Worm (Caenorhabditis elegans): ENCODE results near the gene dim-1.
A peak's percentile ranks its signal among the peaks of the same experiment; 100 is the strongest.

dim-1 gene

DNA sequence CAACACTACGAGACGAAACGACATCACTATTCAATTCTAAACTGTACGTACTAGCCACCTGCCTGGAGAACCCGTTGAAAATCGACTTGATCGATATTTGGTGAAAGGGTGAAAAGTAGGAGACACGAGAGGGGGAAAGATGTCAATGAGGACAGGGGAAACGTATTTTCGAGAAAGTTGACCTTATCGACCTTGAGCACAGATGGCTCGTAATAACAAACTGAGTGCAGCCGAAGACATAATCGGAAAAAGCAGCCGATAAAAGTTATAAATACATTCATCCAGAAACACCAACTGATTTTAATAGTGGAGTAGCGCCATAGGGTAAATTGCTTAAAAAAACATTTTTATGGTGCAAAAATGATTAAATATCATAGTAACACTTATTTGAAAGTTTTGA is 2.0 kb upstream of the dim-1 start:
- no peak for TF ChIP-seq T22C8.4 (GFP tag; IDR thresholded peaks at IDR 0.05)
- TF ChIP-seq cog-1 (tag; optimal IDR thresholded peaks at IDR 0.05) = no peak
- no peak for TF ChIP-seq tab-1 (GFP tag; IDR thresholded peaks at IDR 0.05)
- no peak for TF ChIP-seq ztf-23 (GFP tag; IDR thresholded peaks at IDR 0.05)

DNA sequence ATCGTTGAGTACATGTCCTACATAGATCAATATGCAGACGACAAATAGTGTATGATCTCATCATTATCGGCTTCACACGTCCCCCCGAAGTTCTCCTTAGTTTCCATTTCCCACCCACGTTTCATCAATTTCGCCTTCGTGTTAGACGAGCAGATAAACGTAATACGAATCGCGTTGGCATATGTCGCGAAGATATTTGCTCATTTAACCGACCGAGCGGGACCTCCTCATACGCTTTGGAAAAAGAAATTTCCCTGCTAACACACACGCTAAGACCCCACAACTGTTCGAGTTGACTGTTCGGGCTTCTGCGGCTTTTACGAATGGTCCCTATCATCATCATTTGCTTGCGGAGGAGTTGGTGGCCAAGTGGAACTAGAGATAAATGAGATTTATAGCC is 3.5 kb downstream of the dim-1 start:
- TF ChIP-seq ztf-23 (GFP tag; IDR thresholded peaks at IDR 0.05) (no peak), ref-1 (GFP tag; conservative IDR thresholded peaks at IDR 0.05) (no peak), ztf-29 (GFP tag; IDR thresholded peaks at IDR 0.05) (no peak), klf-2 (GFP tag; conservative IDR thresholded peaks at IDR 0.05) (no peak), tab-1 (GFP tag; IDR thresholded peaks at IDR 0.05) (no peak), cog-1 (tag; optimal IDR thresholded peaks at IDR 0.05) (no peak), med-1 (GFP tag; optimal IDR thresholded peaks at IDR 0.05; ENCODE audit: insufficient read depth) (no peak), T22C8.4 (GFP tag; IDR thresholded peaks at IDR 0.05) (no peak), flt-1 (GFP tag; IDR thresholded peaks at IDR 0.05) (no peak)

ce11 chrX:8053008-8053441 is 5.0 kb downstream of the dim-1 start:
- TF ChIP-seq med-1 (GFP tag; optimal IDR thresholded peaks at IDR 0.05; ENCODE audit: insufficient read depth) (no peak), flt-1 (GFP tag; IDR thresholded peaks at IDR 0.05) (no peak), T22C8.4 (GFP tag; IDR thresholded peaks at IDR 0.05) (no peak), ztf-23 (GFP tag; IDR thresholded peaks at IDR 0.05) (no peak), cog-1 (tag; optimal IDR thresholded peaks at IDR 0.05) (no peak), klf-2 (GFP tag; conservative IDR thresholded peaks at IDR 0.05) (no peak), tab-1 (GFP tag; IDR thresholded peaks at IDR 0.05) (no peak), ref-1 (GFP tag; conservative IDR thresholded peaks at IDR 0.05) (no peak), ztf-29 (GFP tag; IDR thresholded peaks at IDR 0.05) (no peak)

ce11 chrX:8052055-8052454 is 6.0 kb downstream of the dim-1 start:
- no peak for TF ChIP-seq tab-1 (GFP tag; IDR thresholded peaks at IDR 0.05)

- TF ChIP-seq tab-1 (GFP tag; IDR thresholded peaks at IDR 0.05) (no peak), cog-1 (tag; optimal IDR thresholded peaks at IDR 0.05) (no peak)
Measured at ce11 chrX:8048637-8049036, 9.4 kb downstream of the dim-1 start.

DNA sequence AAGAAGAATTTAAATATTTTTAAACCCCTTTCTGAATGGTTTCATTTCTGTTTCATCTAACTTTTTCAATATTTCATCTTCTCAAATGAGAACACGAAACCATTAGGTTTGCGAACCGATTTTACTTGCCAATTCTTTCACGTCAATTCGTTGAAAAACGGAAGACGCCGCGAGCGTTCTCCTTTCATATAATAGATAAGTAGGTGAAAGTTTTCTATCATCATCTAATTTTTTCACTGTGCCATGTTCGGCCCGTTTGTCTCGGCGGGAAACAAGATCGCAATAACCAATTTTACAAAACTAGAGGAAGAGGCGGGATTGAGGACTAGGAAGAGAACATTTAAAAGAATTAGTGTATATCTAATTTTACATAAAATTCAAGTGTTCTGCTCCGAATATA is 12.9 kb downstream of the dim-1 start, which contains the start of gene C18A11.4:
Gene C18A11.4, plus strand, starts transcription at position 367 of the 400 bp plus-strand sequence.
- TF ChIP-seq ztf-29 (GFP tag; IDR thresholded peaks at IDR 0.05) = no peak
- no peak for TF ChIP-seq klf-2 (GFP tag; conservative IDR thresholded peaks at IDR 0.05)
- TF ChIP-seq tab-1 (GFP tag; IDR thresholded peaks at IDR 0.05) = no peak
- no peak for TF ChIP-seq flt-1 (GFP tag; IDR thresholded peaks at IDR 0.05)
- TF ChIP-seq ref-1 (GFP tag; conservative IDR thresholded peaks at IDR 0.05) = no peak
- TF ChIP-seq med-1 (GFP tag; optimal IDR thresholded peaks at IDR 0.05; ENCODE audit: insufficient read depth) = no peak
- no peak for TF ChIP-seq ztf-23 (GFP tag; IDR thresholded peaks at IDR 0.05)
- TF ChIP-seq T22C8.4 (GFP tag; IDR thresholded peaks at IDR 0.05) = no peak
- TF ChIP-seq cog-1 (tag; optimal IDR thresholded peaks at IDR 0.05) = no peak

ce11 chrX:8040967-8041366 is 17.1 kb downstream of the dim-1 start, which contains the start of gene xol-1:
xol-1 (plus strand) TSS chrX:8041313.
- TF ChIP-seq ref-1 (GFP tag; conservative IDR thresholded peaks at IDR 0.05) (no peak), cog-1 (tag; optimal IDR thresholded peaks at IDR 0.05) (no peak), flt-1 (GFP tag; IDR thresholded peaks at IDR 0.05) (no peak), ztf-23 (GFP tag; IDR thresholded peaks at IDR 0.05) (no peak)

ce11 chrX:8037365-8037764 is 20.7 kb downstream of the dim-1 start:
- TF ChIP-seq flt-1 (GFP tag; IDR thresholded peaks at IDR 0.05) (no peak), ztf-23 (GFP tag; IDR thresholded peaks at IDR 0.05) (no peak), ztf-29 (GFP tag; IDR thresholded peaks at IDR 0.05) (no peak), med-1 (GFP tag; optimal IDR thresholded peaks at IDR 0.05; ENCODE audit: insufficient read depth) (no peak), T22C8.4 (GFP tag; IDR thresholded peaks at IDR 0.05) (no peak), ref-1 (GFP tag; conservative IDR thresholded peaks at IDR 0.05) (no peak), cog-1 (tag; optimal IDR thresholded peaks at IDR 0.05) (no peak), klf-2 (GFP tag; conservative IDR thresholded peaks at IDR 0.05) (no peak), tab-1 (GFP tag; IDR thresholded peaks at IDR 0.05) (no peak)

DNA sequence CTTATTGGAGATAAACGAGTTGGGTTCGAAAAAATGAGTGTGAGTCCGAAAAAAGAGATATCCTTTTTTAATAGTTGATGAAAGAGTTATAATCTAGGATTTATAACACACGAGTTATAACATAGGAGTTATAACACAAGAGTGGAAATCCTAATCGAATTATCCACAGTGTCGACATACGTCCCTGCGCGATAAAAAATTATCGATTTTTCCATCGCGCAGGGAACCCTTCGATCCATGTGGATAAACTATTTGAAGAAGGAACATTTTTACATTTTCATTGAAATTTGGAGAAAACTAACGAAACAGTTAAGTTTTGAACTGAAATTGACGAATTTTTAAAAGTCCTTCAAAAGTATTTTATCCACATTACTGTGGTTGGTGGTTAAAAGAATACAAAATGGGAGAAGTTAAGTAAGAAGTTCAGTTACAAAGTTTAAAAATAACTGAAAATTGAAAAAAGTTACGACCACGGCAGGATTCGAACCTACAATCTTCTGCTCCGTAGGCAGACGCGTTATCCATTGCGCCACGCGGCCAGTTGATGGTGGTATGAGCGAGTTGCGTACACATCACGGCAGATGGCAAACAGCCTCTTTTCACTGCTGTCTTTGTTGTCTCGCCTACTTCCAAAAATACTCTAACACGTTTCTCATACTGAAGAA is 21.7 kb downstream of the dim-1 start:
- TF ChIP-seq cog-1 (tag; optimal IDR thresholded peaks at IDR 0.05) (peak; percentile 97), flt-1 (GFP tag; IDR thresholded peaks at IDR 0.05) (peak; percentile 80), med-1 (GFP tag; optimal IDR thresholded peaks at IDR 0.05; ENCODE audit: insufficient read depth) (no peak), ztf-23 (GFP tag; IDR thresholded peaks at IDR 0.05) (peak; percentile 75), klf-2 (GFP tag; conservative IDR thresholded peaks at IDR 0.05) (no peak), ztf-29 (GFP tag; IDR thresholded peaks at IDR 0.05) (no peak), ref-1 (GFP tag; conservative IDR thresholded peaks at IDR 0.05) (0 out of 2 replicates have a peak, but pooled peaks have one; percentile 26), T22C8.4 (GFP tag; IDR thresholded peaks at IDR 0.05) (peak; percentile 100), tab-1 (GFP tag; IDR thresholded peaks at IDR 0.05) (peak; percentile 69)

DNA sequence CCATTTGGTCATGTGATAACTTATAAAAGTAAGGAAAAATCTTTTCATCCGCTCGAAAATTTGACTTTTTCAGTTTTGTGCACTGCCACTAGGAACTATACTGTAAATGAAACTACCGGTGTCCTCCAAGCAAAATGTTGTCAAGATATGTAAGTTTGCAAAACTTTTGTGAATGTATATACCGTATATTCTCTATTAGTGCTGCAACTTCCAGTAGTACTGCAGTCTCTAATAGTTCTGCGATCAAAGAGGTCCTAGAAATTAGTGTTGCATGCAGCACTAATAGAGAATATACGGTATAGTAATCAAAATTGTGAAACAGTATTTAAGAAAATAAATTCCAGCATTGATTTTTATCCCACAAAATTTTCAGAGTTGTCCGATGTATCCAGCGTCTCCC is 28.0 kb downstream of the dim-1 start:
- no peak for TF ChIP-seq ztf-29 (GFP tag; IDR thresholded peaks at IDR 0.05)
- no peak for TF ChIP-seq klf-2 (GFP tag; conservative IDR thresholded peaks at IDR 0.05)
- no peak for TF ChIP-seq tab-1 (GFP tag; IDR thresholded peaks at IDR 0.05)
- no peak for TF ChIP-seq ref-1 (GFP tag; conservative IDR thresholded peaks at IDR 0.05)
- no peak for TF ChIP-seq cog-1 (tag; optimal IDR thresholded peaks at IDR 0.05)
- TF ChIP-seq ztf-23 (GFP tag; IDR thresholded peaks at IDR 0.05) = no peak
- no peak for TF ChIP-seq med-1 (GFP tag; optimal IDR thresholded peaks at IDR 0.05; ENCODE audit: insufficient read depth)
